Fruit fly (Drosophila melanogaster): ENCODE data around the gene CG33080.

The CG33080 gene

DNA sequence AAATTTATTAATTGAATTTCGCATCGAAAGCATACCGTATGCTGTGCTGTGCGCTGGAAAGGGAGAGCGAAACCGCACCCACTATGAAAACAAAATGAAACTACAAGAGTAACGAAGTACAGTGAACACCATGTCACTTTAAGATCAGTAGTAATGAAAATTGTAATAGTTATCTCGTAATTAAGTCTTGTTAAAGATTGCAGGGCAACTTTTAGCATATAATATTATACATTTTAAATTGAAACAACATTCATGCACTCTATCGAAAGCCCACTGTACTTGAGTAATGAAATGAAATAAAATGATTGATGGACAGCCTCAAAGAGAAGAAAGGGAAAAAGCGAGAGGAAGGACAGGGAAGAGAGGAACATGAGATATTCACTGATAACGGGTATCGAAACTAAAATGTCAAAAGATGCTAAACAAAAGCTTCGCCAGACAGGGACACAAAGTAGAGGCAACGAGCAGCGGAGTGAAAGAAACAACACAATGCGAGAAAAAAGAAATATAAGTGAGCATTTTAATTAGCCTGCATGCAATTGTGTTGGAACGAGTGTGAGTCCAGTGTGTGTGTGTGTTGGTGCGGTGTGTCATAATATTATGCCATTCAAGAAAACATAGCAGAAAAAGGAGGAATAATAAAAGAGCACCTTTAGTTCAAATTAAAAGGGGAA lies 17.8 kb upstream of the CG33080 start (continued):
- peak; percentile 64 to 85 for TF ChIP-seq bsh (GFP tag; optimal IDR thresholded peaks at IDR 0.05)
- no peak for TF ChIP-seq CG14860 (GFP tag; IDR thresholded peaks at IDR 0.05; ENCODE audit: partially characterized antibody)
- no peak for TF ChIP-seq CG31224 (GFP tag; IDR thresholded peaks at IDR 0.05)
- TF ChIP-seq CG30403 (GFP tag; optimal IDR thresholded peaks at IDR 0.05): peak; percentile 80
- TF ChIP-seq CG13894 (tag; optimal IDR thresholded peaks at IDR 0.05): peak; percentile 23
- no peak for TF ChIP-seq Tbp (GFP tag; optimal IDR thresholded peaks at IDR 0.05)
- no peak for TF ChIP-seq sna (GFP tag; IDR thresholded peaks at IDR 0.05; ENCODE audit: partially characterized antibody)
- TF ChIP-seq Rx (GFP tag; IDR thresholded peaks at IDR 0.05): peak; percentile 53; the same call in 1 of the 2 replicates
- no peak for TF ChIP-seq amos (GFP tag; IDR thresholded peaks at IDR 0.05; ENCODE audit: partially characterized antibody)
- no peak for TF ChIP-seq hbn (GFP tag; IDR thresholded peaks at IDR 0.05; ENCODE audit: partially characterized antibody)
- peak; percentile 51 for TF ChIP-seq CG8281 (tag; optimal IDR thresholded peaks at IDR 0.05)
- peak; percentile 86 for TF ChIP-seq dmrt99B (tag; optimal IDR thresholded peaks at IDR 0.05)
- no peak for TF ChIP-seq Dref (GFP tag; IDR thresholded peaks at IDR 0.05)
- peak; percentile 14 for TF ChIP-seq wek (GFP tag; optimal IDR thresholded peaks at IDR 0.05)
- TF ChIP-seq chif (GFP tag; optimal IDR thresholded peaks at IDR 0.05): peak; percentile 66 to 79
- TF ChIP-seq fd64A (GFP tag; optimal IDR thresholded peaks at IDR 0.05): no peak
- TF ChIP-seq CG11398 (GFP tag; optimal IDR thresholded peaks at IDR 0.05): no peak
- TF ChIP-seq z (GFP tag; IDR thresholded peaks at IDR 0.05): no peak
- TF ChIP-seq usp (GFP tag; optimal IDR thresholded peaks at IDR 0.05): no peak
- TF ChIP-seq Fer1 (GFP tag; optimal IDR thresholded peaks at IDR 0.05): peak; percentile 81
- TF ChIP-seq CG14965 (GFP tag; optimal IDR thresholded peaks at IDR 0.05; ENCODE audit: borderline replicate concordance): no peak
- TF ChIP-seq hb (GFP tag; IDR thresholded peaks at IDR 0.05; ENCODE audit: partially characterized antibody): no peak
- peak; percentile 67 for TF ChIP-seq CG11723 (GFP tag; optimal IDR thresholded peaks at IDR 0.05)
- no peak for TF ChIP-seq p53 (GFP tag; optimal IDR thresholded peaks at IDR 0.05)
- TF ChIP-seq CG18764 (GFP tag; optimal IDR thresholded peaks at IDR 0.05): peak; percentile 26
- peak; percentile 10 for TF ChIP-seq exex (tag; optimal IDR thresholded peaks at IDR 0.05)
- TF ChIP-seq CG3281 (GFP tag; optimal IDR thresholded peaks at IDR 0.05): peak; percentile 67
- peak; percentile 56 for TF ChIP-seq Meics (GFP tag; optimal IDR thresholded peaks at IDR 0.05)
- peak; percentile 76 for TF ChIP-seq CG11247 (GFP tag; IDR thresholded peaks at IDR 0.05)
- TF ChIP-seq Gsc (GFP tag; IDR thresholded peaks at IDR 0.05): 0 out of 2 replicates have a peak, but pooled peaks have one; percentile 17
- peak; percentile 44 for TF ChIP-seq CG13775 (GFP tag; optimal IDR thresholded peaks at IDR 0.05)
- peak; percentile 45 for TF ChIP-seq ATbp (GFP tag; optimal IDR thresholded peaks at IDR 0.05)
- peak; percentile 39; the same call in 1 of the 3 replicates for TF ChIP-seq jigr1 (GFP tag; IDR thresholded peaks at IDR 0.05)
- peak; percentile 84 for TF ChIP-seq vvl (GFP tag; IDR thresholded peaks at IDR 0.05)
- TF ChIP-seq NFAT (GFP tag; IDR thresholded peaks at IDR 0.05): peak; percentile 43
- TF ChIP-seq CG5245 (GFP tag; optimal IDR thresholded peaks at IDR 0.05): peak; percentile 63
- TF ChIP-seq CkIIα-i1 (GFP tag; IDR thresholded peaks at IDR 0.05): no peak
- peak; percentile 66 for TF ChIP-seq CG16815 (GFP tag; optimal IDR thresholded peaks at IDR 0.05)
- peak; percentile 82 for TF ChIP-seq row (GFP tag; IDR thresholded peaks at IDR 0.05)
- no peak for TF ChIP-seq CG34224 (GFP tag; IDR thresholded peaks at IDR 0.05; ENCODE audit: partially characterized antibody)
- peak; percentile 43 for TF ChIP-seq Atf-2 (GFP tag; optimal IDR thresholded peaks at IDR 0.05)
- peak; percentile 36 for TF ChIP-seq Fer2 (tag; optimal IDR thresholded peaks at IDR 0.05)
- TF ChIP-seq sens-2 (GFP tag; IDR thresholded peaks at IDR 0.05): no peak
- peak; percentile 31 for TF ChIP-seq Atf3 (GFP tag; optimal IDR thresholded peaks at IDR 0.05)
- no peak for TF ChIP-seq ham (GFP tag; IDR thresholded peaks at IDR 0.05)
- TF ChIP-seq Dbx (GFP tag; IDR thresholded peaks at IDR 0.05): peak; percentile 63; the same call in 2 of the 3 replicates
- peak; percentile 27 for TF ChIP-seq CG10543 (GFP tag; optimal IDR thresholded peaks at IDR 0.05)
- TF ChIP-seq CG32772 (GFP tag; IDR thresholded peaks at IDR 0.05): peak; percentile 72
- TF ChIP-seq tio (GFP tag; optimal IDR thresholded peaks at IDR 0.05): peak; percentile 62

All from whole organism, embryonic.